Worm (Caenorhabditis elegans): ENCODE results near the gene T11F8.4.

The T11F8.4 gene

ce11 chrIV:5476468-5476867, at the start of gene T11F8.4:
Gene T11F8.4 (minus strand): TSS chrIV:5476568.
- TF ChIP-seq efl-1 (GFP tag; optimal IDR thresholded peaks at IDR 0.05) (no peak), B0019.2 (GFP tag; conservative IDR thresholded peaks at IDR 0.05) (no peak), zim-3 (tag; optimal IDR thresholded peaks at IDR 0.05) (no peak), athp-1 (tag; optimal IDR thresholded peaks at IDR 0.05) (no peak), ama-1 (optimal IDR thresholded peaks at IDR 0.05) (no peak), ama-1 (GFP tag; optimal IDR thresholded peaks at IDR 0.05) (no peak), snpc-4 (GFP tag; optimal IDR thresholded peaks at IDR 0.05) (no peak), snpc-4 (tag; optimal IDR thresholded peaks at IDR 0.05) (no peak), die-1 (tag; optimal IDR thresholded peaks at IDR 0.05) (no peak), lir-1 (GFP tag; conservative IDR thresholded peaks at IDR 0.05) (no peak), F37B4.10 (GFP tag; IDR thresholded peaks at IDR 0.05) (no peak), unc-62 (GFP tag; optimal IDR thresholded peaks at IDR 0.05) (no peak), snpc-1.3 (tag; optimal IDR thresholded peaks at IDR 0.05; ENCODE audit: insufficient read depth) (no peak), F52B5.7 (tag; optimal IDR thresholded peaks at IDR 0.05) (no peak), cebp-1 (GFP tag; IDR thresholded peaks at IDR 0.05) (no peak), cebp-1 (tag; optimal IDR thresholded peaks at IDR 0.05) (no peak), mcd-1 (GFP tag; IDR thresholded peaks at IDR 0.05) (no peak), rpc-1 (optimal IDR thresholded peaks at IDR 0.05) (no peak), rpc-1 (tag; optimal IDR thresholded peaks at IDR 0.05) (no peak)

ce11 chrIV:5519044-5519443, 42.7 kb upstream of the T11F8.4 start:
- TF ChIP-seq mcd-1 (GFP tag; IDR thresholded peaks at IDR 0.05) (no peak), lsl-1 (GFP tag; optimal IDR thresholded peaks at IDR 0.05) (no peak), tbx-9 (tag; optimal IDR thresholded peaks at IDR 0.05; ENCODE audit: borderline replicate concordance) (no peak), T26A5.8 (tag; optimal IDR thresholded peaks at IDR 0.05) (no peak), mel-28 (tag; optimal IDR thresholded peaks at IDR 0.05; ENCODE audit: borderline replicate concordance) (no peak), sdz-38 (tag; optimal IDR thresholded peaks at IDR 0.05) (no peak), ztf-25 (GFP tag; IDR thresholded peaks at IDR 0.05) (no peak), ceh-27 (GFP tag; optimal IDR thresholded peaks at IDR 0.05) (no peak)

DNA sequence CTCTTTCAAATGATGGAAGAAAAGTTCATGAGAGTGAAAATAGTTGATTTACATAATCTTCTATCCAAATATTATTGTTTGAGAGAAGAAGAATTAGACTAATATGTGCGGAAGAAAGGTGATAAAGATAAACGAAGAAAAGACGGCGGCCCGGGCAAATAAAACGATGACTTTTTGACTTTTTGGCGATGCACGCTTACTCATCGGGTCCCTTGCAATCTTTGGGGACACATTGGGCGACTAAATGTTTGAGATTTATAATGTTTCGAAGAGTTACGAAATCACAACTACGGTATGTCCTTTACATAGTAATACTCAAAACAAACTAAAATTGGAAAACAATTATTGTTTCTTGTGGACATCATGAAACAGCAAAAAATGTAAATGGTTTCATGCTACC, 38.4 kb upstream of the T11F8.4 start:
- TF ChIP-seq pha-4 (tag; optimal IDR thresholded peaks at IDR 0.05) = no peak
- no peak for TF ChIP-seq D2030.7 (GFP tag; IDR thresholded peaks at IDR 0.05)
- no peak for TF ChIP-seq mxl-1 (tag; optimal IDR thresholded peaks at IDR 0.05)
- no peak for TF ChIP-seq mcd-1 (GFP tag; IDR thresholded peaks at IDR 0.05)
- TF ChIP-seq egl-44 (GFP tag; IDR thresholded peaks at IDR 0.05) = no peak
- no peak for TF ChIP-seq ztf-18 (tag; optimal IDR thresholded peaks at IDR 0.05)
- no peak for TF ChIP-seq ets-4 (GFP tag; optimal IDR thresholded peaks at IDR 0.05)
- no peak for TF ChIP-seq madf-6 (GFP tag; IDR thresholded peaks at IDR 0.05)
- TF ChIP-seq dpl-1 (GFP tag; optimal IDR thresholded peaks at IDR 0.05) = no peak
- no peak for TF ChIP-seq nhr-120 (GFP tag; IDR thresholded peaks at IDR 0.05)
- TF ChIP-seq C06A6.2 (GFP tag; conservative IDR thresholded peaks at IDR 0.05) = no peak
- TF ChIP-seq F22D6.2 (tag; optimal IDR thresholded peaks at IDR 0.05) = no peak
- TF ChIP-seq F49E8.2 (tag; optimal IDR thresholded peaks at IDR 0.05; ENCODE audit: insufficient read depth) = no peak
- TF ChIP-seq ceh-58 (GFP tag; IDR thresholded peaks at IDR 0.05) = no peak
- TF ChIP-seq ceh-40 (GFP tag; IDR thresholded peaks at IDR 0.05) = no peak
- TF ChIP-seq ceh-91 (GFP tag; IDR thresholded peaks at IDR 0.05) = no peak
- TF ChIP-seq nfya-2 (GFP tag; IDR thresholded peaks at IDR 0.05) = no peak
- no peak for TF ChIP-seq B0019.2 (GFP tag; conservative IDR thresholded peaks at IDR 0.05)

All from whole organism, young adult.